Fruit fly (Drosophila melanogaster) whole organism, embryonic: ENCODE measurements around the gene CG32428.
A peak's percentile ranks its signal among the peaks of the same experiment; 100 is the strongest.
"Not testable (repeated sequence)": the region's sequence is repeated elsewhere in the genome, so short reads cannot be mapped to it uniquely, and the experiment has no call there.

ENCODE experiments used
- ATbp ChIP-seq: fragments of 200-800 bp; sonication (Bioruptor generic); optimal IDR thresholded peaks from 2 replicates; lab custom pipeline; 2017; ENCODE audit warnings: missing biosample characterization, mild to moderate bottlenecking, missing genetic modification characterization, missing genetic modification reagents
- BEAF-32 ChIP-seq: fragments of 200-800 bp; sonication (Bioruptor generic); optimal IDR thresholded peaks from 3 replicates; lab custom pipeline; 2017; ENCODE audit warnings: missing biosample characterization, missing genetic modification characterization, mild to moderate bottlenecking, moderate library complexity, missing genetic modification reagents
- CG10147 ChIP-seq: fragments of 200-800 bp; sonication (Bioruptor generic); optimal IDR thresholded peaks from 2 replicates; lab custom pipeline; 2019; ENCODE audit warnings: missing biosample characterization, mild to moderate bottlenecking, missing genetic modification characterization, moderate library complexity
- CG1233 ChIP-seq: fragments of 200-800 bp; sonication (Bioruptor generic); optimal IDR thresholded peaks from 4 replicates; lab custom pipeline; 2018; ENCODE audit warnings: missing biosample characterization, mild to moderate bottlenecking, missing genetic modification characterization
- CG13424 ChIP-seq: fragments of 200-800 bp; sonication (Bioruptor generic); optimal IDR thresholded peaks from 2 replicates; lab custom pipeline; 2019; ENCODE audit warnings: missing biosample characterization, mild to moderate bottlenecking, missing genetic modification characterization, moderate library complexity
- CG14014 ChIP-seq: fragments of 200-800 bp; sonication (Bioruptor generic); IDR thresholded peaks from 2 replicates; pipeline ENCODE4 v1.3.6; 2022; ENCODE audit warnings: missing biosample characterization, missing genetic modification characterization
- CG14710 ChIP-seq: fragments of 200-800 bp; sonication (Bioruptor generic); optimal IDR thresholded peaks from 3 replicates; lab custom pipeline; 2019; ENCODE audit warnings: missing biosample characterization, mild to moderate bottlenecking, missing genetic modification characterization, moderate library complexity
- CG14965 ChIP-seq: fragments of 200-800 bp; sonication (Bioruptor generic); optimal IDR thresholded peaks from 2 replicates; lab custom pipeline; 2016; ENCODE audit warnings: missing biosample characterization, missing genetic modification characterization, borderline replicate concordance
- CG15696 ChIP-seq: fragments of 200-800 bp; sonication (Bioruptor generic); optimal IDR thresholded peaks from 2 replicates; lab custom pipeline; 2019; ENCODE audit warnings: missing biosample characterization, mild to moderate bottlenecking, missing genetic modification characterization, moderate library complexity
- CG17328 ChIP-seq: fragments of 200-800 bp; sonication (Bioruptor generic); IDR thresholded peaks from 2 replicates; pipeline ENCODE4 v1.3.6; 2022; ENCODE audit warnings: missing biosample characterization, missing genetic modification characterization
- CG2202 ChIP-seq: fragments of 200-800 bp; sonication (Bioruptor generic); optimal IDR thresholded peaks from 2 replicates; lab custom pipeline; 2018; ENCODE audit warnings: missing biosample characterization, mild to moderate bottlenecking, missing genetic modification characterization
- CG2678 ChIP-seq: fragments of 200-800 bp; sonication (Bioruptor generic); optimal IDR thresholded peaks from 3 replicates; lab custom pipeline; 2019; ENCODE audit warnings: missing biosample characterization, mild to moderate bottlenecking, missing genetic modification characterization, moderate library complexity
- CG30403 ChIP-seq: fragments of 200-800 bp; sonication (Bioruptor generic); optimal IDR thresholded peaks from 3 replicates; lab custom pipeline; 2016; ENCODE audit warnings: missing biosample characterization, missing genetic modification characterization
- CG3407 ChIP-seq: fragments of 200-800 bp; sonication (Bioruptor generic); optimal IDR thresholded peaks from 2 replicates; lab custom pipeline; 2018; ENCODE audit warnings: missing biosample characterization, mild to moderate bottlenecking, missing genetic modification characterization
- CG7271 ChIP-seq: fragments of 200-800 bp; sonication (Bioruptor generic); optimal IDR thresholded peaks from 2 replicates; lab custom pipeline; 2018; ENCODE audit warnings: missing biosample characterization, mild to moderate bottlenecking, missing genetic modification characterization, moderate library complexity
- CG8924 ChIP-seq: fragments of 200-800 bp; optimal IDR thresholded peaks from 3 replicates; lab custom pipeline; 2019; ENCODE audit warnings: missing biosample characterization, mild to moderate bottlenecking, missing genetic modification characterization, moderate library complexity
- Dek ChIP-seq: fragments of 200-800 bp; sonication (Bioruptor generic); optimal IDR thresholded peaks from 3 replicates; lab custom pipeline; 2019; ENCODE audit warnings: missing biosample characterization, mild to moderate bottlenecking, missing genetic modification characterization, moderate library complexity
- Ets65A ChIP-seq: fragments of 200-800 bp; sonication (Bioruptor generic); peaks from one replicate; lab custom pipeline; 2016; ENCODE audit warnings: missing biosample characterization, missing genetic modification characterization
- HLH4C ChIP-seq: fragments of 200-800 bp; sonication (Bioruptor generic); IDR thresholded peaks from 3 replicates; pipeline ENCODE4 v1.3.6; 2022; ENCODE audit warnings: missing biosample characterization, missing genetic modification characterization; ENCODE audit not compliant: partially characterized antibody
- Lim3 ChIP-seq: fragments of 200-800 bp; sonication (Bioruptor generic); IDR thresholded peaks from 2 replicates; pipeline ENCODE4 v1.3.6; 2022; ENCODE audit warnings: missing biosample characterization, missing genetic modification characterization
- MTF-1 ChIP-seq: fragments of 200-800 bp; sonication (Bioruptor generic); optimal IDR thresholded peaks from 2 replicates; lab custom pipeline; 2018; ENCODE audit warnings: missing biosample characterization, mild to moderate bottlenecking, missing genetic modification characterization, borderline replicate concordance
- Ssrp ChIP-seq: fragments of 200-800 bp; sonication (Bioruptor generic); optimal IDR thresholded peaks from 2 replicates; lab custom pipeline; 2018; ENCODE audit warnings: missing biosample characterization, mild to moderate bottlenecking, missing genetic modification characterization, moderate library complexity
- Trl ChIP-seq, 3 experiments: fragments of >200 bp in 2 of 3; fragments of 200-800 bp in 1 of 3; sonication (Bioruptor generic) in 1 of 3; optimal IDR thresholded peaks; 2 replicates in 1 of 3; 3 replicates in 2 of 3; lab custom pipeline; 2016 to 2017; ENCODE audit warnings: missing biosample characterization in 1 of 3, missing genetic modification characterization in 1 of 3
- Xrp1 ChIP-seq: fragments of 200-800 bp; sonication (Bioruptor generic); IDR thresholded peaks from 2 replicates; pipeline ENCODE4 v1.3.6; 2022; ENCODE audit warnings: missing biosample characterization, missing genetic modification characterization
- al ChIP-seq: fragments of 200-800 bp; sonication (Bioruptor generic); IDR thresholded peaks from 2 replicates; pipeline ENCODE4 v1.3.6; 2022; ENCODE audit warnings: missing biosample characterization, missing genetic modification characterization
- bsh ChIP-seq, 2 experiments: fragments of 200-800 bp; sonication (Bioruptor generic); optimal IDR thresholded peaks; 2 replicates each; lab custom pipeline; 2017 to 2018; ENCODE audit warnings: mild to moderate bottlenecking in 2 of 2, missing biosample characterization in 2 of 2, missing genetic modification characterization in 2 of 2, moderate library complexity in 1 of 2
- chinmo ChIP-seq: fragments of 200-800 bp; sonication (Bioruptor generic); IDR thresholded peaks from 4 replicates; pipeline ENCODE4 v1.3.6; 2022; ENCODE audit warnings: missing biosample characterization, missing genetic modification characterization; ENCODE audit not compliant: partially characterized antibody
- ci ChIP-seq: fragments of 200-800 bp; sonication (Bioruptor generic); IDR thresholded peaks from 3 replicates; pipeline ENCODE4 v1.3.6; 2022; ENCODE audit warnings: missing biosample characterization, missing genetic modification characterization
- ewg ChIP-seq: fragments of 200-800 bp; sonication (Bioruptor generic); optimal IDR thresholded peaks from 3 replicates; lab custom pipeline; 2017; ENCODE audit warnings: mild to moderate bottlenecking, missing biosample characterization, missing genetic modification reagents, missing genetic modification characterization
- eyg ChIP-seq: fragments of 200-800 bp; sonication (Bioruptor generic); optimal IDR thresholded peaks from 3 replicates; lab custom pipeline; 2016; ENCODE audit warnings: missing biosample characterization, missing genetic modification characterization
- her ChIP-seq: fragments of 200-800 bp; sonication (Bioruptor generic); optimal IDR thresholded peaks from 2 replicates; lab custom pipeline; 2016; ENCODE audit warnings: missing biosample characterization, missing genetic modification characterization
- ken ChIP-seq: fragments of 200-800 bp; sonication (Bioruptor generic); IDR thresholded peaks from 3 replicates; pipeline ENCODE4 v1.3.6; 2022; ENCODE audit warnings: missing biosample characterization, missing genetic modification characterization
- lov ChIP-seq, 2 experiments: fragments of 200-800 bp in 1 of 2; fragments of >200 bp in 1 of 2; sonication (Bioruptor generic) in 1 of 2; IDR thresholded peaks in 1 of 2; optimal IDR thresholded peaks in 1 of 2; 2 replicates in 1 of 2; 3 replicates in 1 of 2; pipeline versions ENCODE4 v1.3.6 to Lab custom; 2017 to 2022; ENCODE audit warnings: missing biosample characterization in 1 of 2, missing genetic modification characterization in 1 of 2
- mam ChIP-seq: fragments of 200-800 bp; sonication (Bioruptor generic); optimal IDR thresholded peaks from 3 replicates; lab custom pipeline; 2016; ENCODE audit warnings: missing biosample characterization, missing genetic modification characterization
- nerfin-1 ChIP-seq: fragments of 200-800 bp; sonication (Bioruptor generic); optimal IDR thresholded peaks from 3 replicates; lab custom pipeline; 2019; ENCODE audit warnings: missing biosample characterization, mild to moderate bottlenecking, missing genetic modification characterization, moderate library complexity
- pros ChIP-seq: fragments of 200-800 bp; sonication (Bioruptor generic); optimal IDR thresholded peaks from 3 replicates; lab custom pipeline; 2019; ENCODE audit warnings: missing biosample characterization, mild to moderate bottlenecking, missing genetic modification characterization, moderate library complexity
- repo ChIP-seq: fragments of 200-800 bp; sonication (Bioruptor generic); optimal IDR thresholded peaks from 2 replicates; lab custom pipeline; 2016; ENCODE audit warnings: missing biosample characterization, missing genetic modification characterization
- sc ChIP-seq, 3 experiments: fragments of >200 bp in 2 of 3; fragments of 200-800 bp in 1 of 3; sonication (Bioruptor generic) in 1 of 3; optimal IDR thresholded peaks; 2 replicates in 2 of 3; 3 replicates in 1 of 3; lab custom pipeline; 2017; ENCODE audit warnings: mild to moderate bottlenecking in 1 of 3, missing biosample characterization in 1 of 3, missing genetic modification characterization in 1 of 3, missing genetic modification reagents in 1 of 3
- sens ChIP-seq: fragments of 200-800 bp; sonication (Bioruptor generic); peaks from one replicate; lab custom pipeline; 2016; ENCODE audit warnings: missing biosample characterization, missing genetic modification characterization
- ssp ChIP-seq: fragments of 200-800 bp; sonication (Bioruptor generic); IDR thresholded peaks from 2 replicates; pipeline ENCODE4 v1.3.6; 2022; ENCODE audit warnings: missing biosample characterization, missing genetic modification characterization
- stc ChIP-seq: fragments of 200-800 bp; sonication (Bioruptor generic); IDR thresholded peaks from 2 replicates; pipeline ENCODE4 v1.3.6; 2022; ENCODE audit warnings: missing biosample characterization, missing genetic modification characterization
- tna ChIP-seq: fragments of 200-800 bp; sonication (Bioruptor generic); IDR thresholded peaks from 2 replicates; pipeline ENCODE4 v1.3.6; 2022; ENCODE audit warnings: missing biosample characterization, missing genetic modification characterization; ENCODE audit not compliant: partially characterized antibody
- zen ChIP-seq: fragments of 200-800 bp; sonication (Bioruptor generic); optimal IDR thresholded peaks from 3 replicates; lab custom pipeline; 2018; ENCODE audit warnings: missing biosample characterization, mild to moderate bottlenecking, missing genetic modification characterization, moderate library complexity
- zf30C ChIP-seq: fragments of 200-800 bp; sonication (Bioruptor generic); optimal IDR thresholded peaks from 3 replicates; lab custom pipeline; 2018; ENCODE audit warnings: missing biosample characterization, mild to moderate bottlenecking, missing genetic modification characterization

Gene CG32428

DNA sequence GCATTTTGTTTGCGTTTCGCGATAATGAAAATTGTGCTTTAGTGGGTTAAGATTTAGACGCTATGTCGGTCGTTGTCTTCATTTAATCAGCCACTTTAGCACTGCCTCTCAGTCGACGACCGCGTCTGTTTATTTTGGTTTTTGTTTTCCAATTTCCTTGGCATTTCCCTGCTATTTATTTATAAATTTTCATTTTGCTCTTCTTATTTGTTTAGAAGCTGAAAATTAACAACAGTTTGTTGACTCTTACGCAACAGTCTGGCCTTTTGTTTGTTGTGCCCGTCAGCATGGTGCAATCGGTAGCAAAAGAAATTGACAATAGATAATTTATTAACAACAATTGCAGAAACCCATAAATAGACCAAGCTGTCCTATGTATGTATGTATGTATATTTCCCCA lies 34.0 kb upstream of the CG32428 start (continued):
- TF ChIP-seq al (GFP tag; lab: Robert Waterston, UW) = no peak
- TF ChIP-seq CG14710 (tag; lab: Kevin White, UChicago) = peak; percentile 10
- 0 out of 2 replicates have a peak, but pooled peaks have one; percentile 42 for TF ChIP-seq stc (GFP tag; lab: Robert Waterston, UW)
- peak; percentile 26 for TF ChIP-seq CG2202 (tag; lab: Kevin White, UChicago)
- peak; percentile 38 for TF ChIP-seq CG15696 (tag; lab: Kevin White, UChicago)
- no peak for TF ChIP-seq pros (GFP tag; lab: Kevin White, UChicago)
- TF ChIP-seq mam = peak; percentile 12
- no peak for TF ChIP-seq CG30403 (GFP tag; lab: Kevin White, UChicago)
- TF ChIP-seq ssp (GFP tag; lab: Robert Waterston, UW) = no peak
- peak; percentile 27 for TF ChIP-seq MTF-1 (GFP tag; lab: Kevin White, UChicago)
- TF ChIP-seq lov (optimal IDR thresholded peaks at IDR 0.05; lab: Kevin White, UChicago) = no peak
- 0 out of 3 replicates have a peak, but pooled peaks have one; percentile 43 for TF ChIP-seq lov (GFP tag; IDR thresholded peaks at IDR 0.05; lab: Robert Waterston, UW)
- TF ChIP-seq CG1233 (GFP tag; lab: Kevin White, UChicago) = peak; percentile 28
- TF ChIP-seq nerfin-1 (tag; lab: Kevin White, UChicago) = no peak
- TF ChIP-seq ewg (GFP tag; lab: Kevin White, UChicago) = no peak
- peak; percentile 38 for TF ChIP-seq CG3407 (GFP tag; lab: Kevin White, UChicago)
- no peak for TF ChIP-seq ci (GFP tag; lab: Robert Waterston, UW)
- TF ChIP-seq ATbp = peak; percentile 45
- peak; percentile 56; the same call in 1 of the 2 replicates for TF ChIP-seq Xrp1 (GFP tag; lab: Robert Waterston, UW)

dm6 chr3L:20505732-20506131 lies 32.2 kb upstream of the CG32428 start, which contains the start of gene CG5078:
Gene CG5078 (plus strand): TSS chr3L:20506032.
- no peak for TF ChIP-seq her
- TF ChIP-seq CG14965 (GFP tag; lab: Kevin White, UChicago) = no peak
- no peak for TF ChIP-seq chinmo (GFP tag; lab: Robert Waterston, UW)
- TF ChIP-seq CG7271 (tag; lab: Kevin White, UChicago) = no peak
- no peak for TF ChIP-seq CG14014 (GFP tag; lab: Robert Waterston, UW)
- no peak for TF ChIP-seq BEAF-32
- no peak for TF ChIP-seq CG17328
- TF ChIP-seq Ets65A (GFP tag; lab: Kevin White, UChicago) = peak; percentile 66
- TF ChIP-seq zf30C (GFP tag; lab: Kevin White, UChicago) = no peak
- TF ChIP-seq sens (GFP tag; lab: Kevin White, UChicago) = peak; percentile 2
- no peak for TF ChIP-seq CG2678 (tag; lab: Kevin White, UChicago)
- no peak for TF ChIP-seq repo (GFP tag; lab: Kevin White, UChicago)

- TF ChIP-seq Dek (tag; lab: Kevin White, UChicago); CG10147 (GFP tag; lab: Kevin White, UChicago); eyg (GFP tag; lab: Kevin White, UChicago): not testable (repeated sequence)
Observed at dm6 chr3L:20503886-20504285, 30.4 kb upstream of the CG32428 start, which contains the start of gene CG17637. Gene CG17637 (plus strand): TSS chr3L:20504186.

dm6 chr3L:20503256-20503655 lies 29.7 kb upstream of the CG32428 start:
- TF ChIP-seq ken (GFP tag; lab: Robert Waterston, UW) (no peak), zen (tag; lab: Kevin White, UChicago) (no peak), CG8924 (no peak), Lim3 (no peak), bsh (GFP tag; optimal IDR thresholded peaks at IDR 0.05; lab: Kevin White, UChicago) (no peak), Ssrp (no peak), Trl (optimal IDR thresholded peaks at IDR 0.05; lab: Kevin White, UChicago) (no peak), Trl (GFP tag; optimal IDR thresholded peaks at IDR 0.05; lab: Kevin White, UChicago) (no peak), tna (GFP tag; lab: Robert Waterston, UW) (peak; percentile 50; the same call in 1 of the 2 replicates), sc (optimal IDR thresholded peaks at IDR 0.05; lab: Kevin White, UChicago) (no peak), sc (GFP tag; optimal IDR thresholded peaks at IDR 0.05; lab: Kevin White, UChicago) (no peak), CG13424 (tag; lab: Kevin White, UChicago) (no peak), HLH4C (peak; percentile 62; the same call in 2 of the 3 replicates)
